Fruit fly (Drosophila melanogaster) Kc167 (cell line): ENCODE data around the gene CG3505.

Experiments used
- Myc ChIP-seq: fragments of >200 bp; optimal IDR thresholded peaks from 2 replicates; lab custom pipeline; 2017; ENCODE audit warnings: missing external identifiers
- Sin3A ChIP-seq: fragments of >200 bp; optimal IDR thresholded peaks from 2 replicates; lab custom pipeline; 2018; ENCODE audit warnings: missing external identifiers
- h ChIP-seq: fragments of >200 bp; optimal IDR thresholded peaks from 3 replicates; lab custom pipeline; 2018; ENCODE audit warnings: missing external identifiers
- psq ChIP-seq: fragments of >200 bp; optimal IDR thresholded peaks from 2 replicates; lab custom pipeline; 2017; ENCODE audit warnings: missing external identifiers

DNA sequence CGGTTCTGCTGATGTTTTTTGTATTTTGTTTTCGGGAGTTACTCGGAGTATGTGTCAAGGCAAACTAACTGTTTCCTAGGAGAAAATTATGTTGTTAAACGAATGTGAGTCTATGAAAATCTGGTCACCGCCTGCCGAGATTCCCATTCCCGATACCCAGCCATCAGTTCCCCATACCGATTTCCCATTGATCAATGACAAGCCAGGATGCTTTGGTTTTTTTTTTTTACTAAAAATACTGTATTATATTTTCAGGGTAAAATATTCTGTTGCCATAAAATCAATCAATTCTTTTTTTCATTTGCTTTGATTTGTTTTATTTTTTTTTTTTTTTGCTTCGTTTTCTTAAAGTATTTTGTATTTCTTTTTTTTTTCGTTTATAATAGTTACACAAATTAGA lies 14.8 kb upstream of the CG3505 start, which contains the start of gene CG7886:
- TF ChIP-seq Myc (lab: Kevin White, UChicago) = no peak
- TF ChIP-seq Sin3A (lab: Kevin White, UChicago) = no peak
- no peak for TF ChIP-seq h (lab: Kevin White, UChicago)
- no peak for TF ChIP-seq psq (lab: Kevin White, UChicago)
